Fruit fly (Drosophila melanogaster) S2 (cell line): ENCODE measurements around the gene EloA.

Experiments
- CG8478 ChIP-seq: fragments of >200 bp; optimal IDR thresholded peaks from 2 replicates; lab custom pipeline; 2018
- CTCF ChIP-seq, 2 experiments: fragments of >200 bp; optimal IDR thresholded peaks; 2 replicates each; lab custom pipeline; 2018

dm6 chr3R:23303297-23303696 is 51.9 kb downstream of the EloA start:
- TF ChIP-seq CTCF (optimal IDR thresholded peaks at IDR 0.05; lab: Kevin White, UChicago) (no peak), CG8478 (lab: Kevin White, UChicago) (no peak)
